Worm (Caenorhabditis elegans) whole organism, midembryonic: ENCODE results near the gene F59G1.4.

Experiments used
- T22C8.4 ChIP-seq: fragments of 200-800 bp; sonication (Bioruptor generic); IDR thresholded peaks from 2 replicates; pipeline ENCODE4 v1.3.6; 2022; ENCODE audit warnings: missing genetic modification characterization, missing compliant biosample characterization
- cog-1 ChIP-seq: sonication (generic microtip); optimal IDR thresholded peaks from 2 replicates; lab custom pipeline; 2016; ENCODE audit warnings: missing genetic modification characterization, missing compliant biosample characterization
- flt-1 ChIP-seq: fragments of 200-800 bp; sonication (Bioruptor generic); IDR thresholded peaks from 2 replicates; pipeline ENCODE4 v1.3.6; 2022; ENCODE audit warnings: missing genetic modification characterization, missing compliant biosample characterization
- klf-2 ChIP-seq: fragments of 200-800 bp; sonication (Bioruptor generic); conservative IDR thresholded peaks from 2 replicates; pipeline ENCODE4 v1.3.6; 2022; ENCODE audit warnings: missing genetic modification reagents, missing genetic modification characterization, missing compliant biosample characterization
- med-1 ChIP-seq: sonication (generic microtip); optimal IDR thresholded peaks from 2 replicates; lab custom pipeline; 2017; ENCODE audit warnings: missing genetic modification characterization, mild to moderate bottlenecking, missing compliant biosample characterization, antibody characterized with exemption, missing genetic modification reagents; ENCODE audit not compliant: insufficient read depth
- ref-1 ChIP-seq: fragments of 200-800 bp; sonication (Bioruptor generic); conservative IDR thresholded peaks from 2 replicates; pipeline ENCODE4 v1.3.6; 2022; ENCODE audit warnings: missing genetic modification reagents, missing genetic modification characterization, missing compliant biosample characterization
- tab-1 ChIP-seq: fragments of 200-800 bp; sonication (Bioruptor generic); IDR thresholded peaks from 2 replicates; pipeline ENCODE4 v1.3.6; 2022; ENCODE audit warnings: missing genetic modification characterization, missing compliant biosample characterization
- ztf-23 ChIP-seq: fragments of 200-800 bp; sonication (Bioruptor generic); IDR thresholded peaks from 2 replicates; pipeline ENCODE4 v1.3.6; 2022; ENCODE audit warnings: missing genetic modification reagents, missing genetic modification characterization, missing compliant biosample characterization
- ztf-29 ChIP-seq: fragments of 200-800 bp; sonication (Bioruptor generic); IDR thresholded peaks from 2 replicates; pipeline ENCODE4 v1.3.6; 2022; ENCODE audit warnings: missing genetic modification reagents, missing genetic modification characterization, missing compliant biosample characterization

DNA sequence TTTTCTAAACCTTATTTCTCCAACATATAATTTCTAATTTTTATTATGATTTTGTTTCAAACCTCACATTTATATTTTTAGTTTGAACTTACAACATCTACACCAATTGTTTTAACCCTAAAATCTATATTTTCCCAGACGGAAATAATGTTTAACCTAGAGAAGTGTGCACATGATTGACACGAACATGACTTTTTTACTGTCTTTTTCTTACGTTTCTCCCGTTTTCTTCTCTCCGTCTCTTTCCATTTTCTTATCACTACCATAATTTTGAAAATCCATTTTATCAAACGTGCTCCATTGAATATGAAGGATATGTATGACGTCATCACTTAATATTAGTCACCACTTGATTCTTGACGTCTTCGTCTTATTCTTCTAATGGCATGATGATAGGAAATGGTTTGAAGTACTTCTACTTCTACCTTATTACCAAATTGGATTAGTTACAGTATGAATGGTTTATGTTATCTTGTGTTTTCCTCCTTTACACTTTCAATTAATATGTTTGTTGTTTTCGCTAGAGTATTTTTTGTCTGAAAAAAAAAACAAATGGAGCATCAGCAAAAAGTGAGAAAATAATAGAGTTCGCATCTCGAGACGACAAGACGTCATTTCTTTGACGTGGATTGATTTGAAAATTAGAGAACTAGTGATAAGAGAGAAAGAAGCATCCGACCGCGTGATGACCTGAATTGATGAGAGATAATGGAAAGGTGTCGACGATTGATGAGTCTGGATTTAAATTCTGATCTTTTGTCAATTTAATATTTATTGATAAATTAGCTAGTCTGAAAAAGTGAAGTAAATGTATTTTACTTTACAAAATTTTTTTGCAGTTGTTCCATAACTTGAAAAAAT is 36.2 kb downstream of the F59G1.4 start:
- TF ChIP-seq flt-1 (GFP tag; lab: Robert Waterston, UW) (no peak), ztf-29 (GFP tag; lab: Robert Waterston, UW) (no peak), ref-1 (GFP tag; lab: Robert Waterston, UW) (no peak), klf-2 (GFP tag; lab: Robert Waterston, UW) (no peak), tab-1 (GFP tag; lab: Robert Waterston, UW) (no peak), ztf-23 (no peak), T22C8.4 (GFP tag; lab: Robert Waterston, UW) (no peak), cog-1 (no peak), med-1 (GFP tag; lab: Kevin White, UChicago) (no peak)
